Fruit fly (Drosophila melanogaster): ENCODE measurements around the gene RecQ4.

RecQ4 gene

DNA sequence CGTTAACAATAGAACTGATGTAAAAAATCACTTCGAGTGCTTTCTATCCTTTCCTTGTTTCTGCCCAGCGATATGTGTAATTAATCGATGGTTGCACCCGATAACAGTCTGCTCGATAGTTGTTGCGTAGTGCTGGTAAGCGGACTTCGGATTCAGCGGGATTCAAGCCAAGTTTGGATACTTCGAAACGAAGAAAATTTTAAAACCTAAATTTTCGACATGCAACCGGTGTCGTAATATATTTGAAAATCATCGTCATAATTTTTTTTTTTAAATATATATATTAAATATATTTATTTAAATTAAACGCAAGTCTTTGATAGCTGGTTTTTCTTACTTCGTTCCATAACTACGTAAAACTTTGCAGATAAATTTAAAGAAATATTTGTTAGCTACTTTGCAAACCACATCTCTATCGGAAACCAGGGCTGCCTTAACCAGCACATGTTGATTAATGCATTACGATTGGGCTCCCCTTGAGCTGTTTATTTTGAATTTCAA is 22.1 kb upstream of the RecQ4 start, which contains the start of the genes UbcE2M and Dhps (continued):
- TF ChIP-seq CG10321 (GFP tag; IDR thresholded peaks at IDR 0.05) (no peak), CG11560 (tag; IDR thresholded peaks at IDR 0.05) (no peak; the same call in 2 of the 3 replicates), CG43689 (GFP tag; IDR thresholded peaks at IDR 0.05) (no peak), CG34224 (GFP tag; IDR thresholded peaks at IDR 0.05; ENCODE audit: partially characterized antibody) (peak; percentile 59), cas (GFP tag; IDR thresholded peaks at IDR 0.05) (no peak), Gug (GFP tag; IDR thresholded peaks at IDR 0.05) (peak; percentile 72; the same call in 2 of the 4 replicates), CG17359 (tag; optimal IDR thresholded peaks at IDR 0.05) (peak; percentile 63), hbn (GFP tag; IDR thresholded peaks at IDR 0.05; ENCODE audit: partially characterized antibody) (peak; percentile 64), CG17361 (GFP tag; IDR thresholded peaks at IDR 0.05) (no peak; the same call in 2 of the 3 replicates), wdn (GFP tag; IDR thresholded peaks at IDR 0.05) (peak; percentile 40; the same call in 1 of the 2 replicates), CG10147 (GFP tag; optimal IDR thresholded peaks at IDR 0.05) (peak; percentile 79), CG2199 (GFP tag; IDR thresholded peaks at IDR 0.05) (no peak), Usf (GFP tag; optimal IDR thresholded peaks at IDR 0.05) (peak; percentile 73), CG17802 (tag; optimal IDR thresholded peaks at IDR 0.05) (peak; percentile 16), emc (GFP tag; optimal IDR thresholded peaks at IDR 0.05) (no peak), az2 (GFP tag; optimal IDR thresholded peaks at IDR 0.05) (peak; percentile 54), ttk (GFP tag; IDR thresholded peaks at IDR 0.05) (peak; percentile 12; the same call in 1 of the 2 replicates), CG18011 (GFP tag; optimal IDR thresholded peaks at IDR 0.05) (peak; percentile 33), Mrtf (GFP tag; IDR thresholded peaks at IDR 0.05) (peak; percentile 59; the same call in 2 of the 3 replicates), trh (GFP tag; optimal IDR thresholded peaks at IDR 0.05) (peak; percentile 42), CG12155 (GFP tag; optimal IDR thresholded peaks at IDR 0.05) (peak; percentile 70), Rfx (GFP tag; IDR thresholded peaks at IDR 0.05) (peak; percentile 87), CG15011 (GFP tag; optimal IDR thresholded peaks at IDR 0.05) (no peak), Awh (GFP tag; IDR thresholded peaks at IDR 0.05) (no peak), fd3F (GFP tag; optimal IDR thresholded peaks at IDR 0.05) (peak; percentile 68), CG14965 (GFP tag; optimal IDR thresholded peaks at IDR 0.05; ENCODE audit: borderline replicate concordance) (no peak), rib (GFP tag; IDR thresholded peaks at IDR 0.05) (no peak), p53 (GFP tag; optimal IDR thresholded peaks at IDR 0.05) (no peak), Antp (GFP tag; optimal IDR thresholded peaks at IDR 0.05) (peak; percentile 53), CG13424 (tag; optimal IDR thresholded peaks at IDR 0.05) (peak; percentile 84), ERR (GFP tag; optimal IDR thresholded peaks at IDR 0.05) (no peak), CG6272 (GFP tag; IDR thresholded peaks at IDR 0.05) (peak; percentile 81), Abd-B (GFP tag; optimal IDR thresholded peaks at IDR 0.05) (peak; percentile 87), CrebB (tag; optimal IDR thresholded peaks at IDR 0.05) (no peak), crol (GFP tag; IDR thresholded peaks at IDR 0.05) (no peak), CG17612 (GFP tag; IDR thresholded peaks at IDR 0.05) (no peak), CG6175 (GFP tag; IDR thresholded peaks at IDR 0.05) (peak; percentile 75; the same call in 1 of the 3 replicates), CG10654 (GFP tag; optimal IDR thresholded peaks at IDR 0.05) (peak; percentile 57), CG33557 (GFP tag; optimal IDR thresholded peaks at IDR 0.05) (peak; percentile 66), gfzf (GFP tag; optimal IDR thresholded peaks at IDR 0.05) (no peak), HmgD (GFP tag; optimal IDR thresholded peaks at IDR 0.05) (peak; percentile 32), fd96Cb (tag; optimal IDR thresholded peaks at IDR 0.05) (peak; percentile 72), CG34422 (GFP tag; IDR thresholded peaks at IDR 0.05) (peak; percentile 35; the same call in 1 of the 3 replicates), Max (GFP tag; optimal IDR thresholded peaks at IDR 0.05) (peak; percentile 73), nmo (GFP tag; optimal IDR thresholded peaks at IDR 0.05) (peak; percentile 80), shn (GFP tag; optimal IDR thresholded peaks at IDR 0.05) (peak; percentile 24), cato (GFP tag; optimal IDR thresholded peaks at IDR 0.05; ENCODE audit: borderline replicate concordance) (peak; percentile 37), sens-2 (GFP tag; IDR thresholded peaks at IDR 0.05) (0 out of 2 replicates have a peak, but pooled peaks have one; percentile 32), CG12744 (GFP tag; optimal IDR thresholded peaks at IDR 0.05) (peak; percentile 11), cg (GFP tag; optimal IDR thresholded peaks at IDR 0.05) (no peak), Taf1 (GFP tag; IDR thresholded peaks at IDR 0.05) (no peak)
